Worm (Caenorhabditis elegans) whole organism, midembryonic: ENCODE data around the gene taf-11.1.

ENCODE experiments used
- T22C8.4 ChIP-seq: fragments of 200-800 bp; sonication (Bioruptor generic); IDR thresholded peaks from 2 replicates; pipeline ENCODE4 v1.3.6; 2022; ENCODE audit warnings: missing genetic modification characterization, missing compliant biosample characterization
- cog-1 ChIP-seq: sonication (generic microtip); optimal IDR thresholded peaks from 2 replicates; lab custom pipeline; 2016; ENCODE audit warnings: missing genetic modification characterization, missing compliant biosample characterization
- flt-1 ChIP-seq: fragments of 200-800 bp; sonication (Bioruptor generic); IDR thresholded peaks from 2 replicates; pipeline ENCODE4 v1.3.6; 2022; ENCODE audit warnings: missing genetic modification characterization, missing compliant biosample characterization
- klf-2 ChIP-seq: fragments of 200-800 bp; sonication (Bioruptor generic); conservative IDR thresholded peaks from 2 replicates; pipeline ENCODE4 v1.3.6; 2022; ENCODE audit warnings: missing genetic modification reagents, missing genetic modification characterization, missing compliant biosample characterization
- med-1 ChIP-seq: sonication (generic microtip); optimal IDR thresholded peaks from 2 replicates; lab custom pipeline; 2017; ENCODE audit warnings: missing genetic modification characterization, mild to moderate bottlenecking, missing compliant biosample characterization, antibody characterized with exemption, missing genetic modification reagents; ENCODE audit not compliant: insufficient read depth
- ref-1 ChIP-seq: fragments of 200-800 bp; sonication (Bioruptor generic); conservative IDR thresholded peaks from 2 replicates; pipeline ENCODE4 v1.3.6; 2022; ENCODE audit warnings: missing genetic modification reagents, missing genetic modification characterization, missing compliant biosample characterization
- tab-1 ChIP-seq: fragments of 200-800 bp; sonication (Bioruptor generic); IDR thresholded peaks from 2 replicates; pipeline ENCODE4 v1.3.6; 2022; ENCODE audit warnings: missing genetic modification characterization, missing compliant biosample characterization
- ztf-23 ChIP-seq: fragments of 200-800 bp; sonication (Bioruptor generic); IDR thresholded peaks from 2 replicates; pipeline ENCODE4 v1.3.6; 2022; ENCODE audit warnings: missing genetic modification reagents, missing genetic modification characterization, missing compliant biosample characterization
- ztf-29 ChIP-seq: fragments of 200-800 bp; sonication (Bioruptor generic); IDR thresholded peaks from 2 replicates; pipeline ENCODE4 v1.3.6; 2022; ENCODE audit warnings: missing genetic modification reagents, missing genetic modification characterization, missing compliant biosample characterization

The taf-11.1 gene

ce11 chrX:4222779-4223387 lies 32.1 kb upstream of the taf-11.1 start:
- no peak for TF ChIP-seq tab-1 (GFP tag; lab: Robert Waterston, UW)
- no peak for TF ChIP-seq ref-1 (GFP tag; lab: Robert Waterston, UW)
- TF ChIP-seq cog-1, result peak; percentile 36
- TF ChIP-seq ztf-23 (GFP tag; lab: Robert Waterston, UW), result 0 out of 2 replicates have a peak, but pooled peaks have one; percentile 45
- peak; percentile 96 for TF ChIP-seq ztf-29

ce11 chrX:4235752-4236151 lies 19.2 kb upstream of the taf-11.1 start, which contains the start of gene rab-37:
Gene rab-37, minus strand, starts transcription at chrX:4235852.
- TF ChIP-seq ztf-23 (GFP tag; lab: Robert Waterston, UW) (no peak), flt-1 (no peak), T22C8.4 (GFP tag; lab: Robert Waterston, UW) (no peak), ztf-29 (no peak), klf-2 (no peak), cog-1 (no peak)

- TF ChIP-seq T22C8.4 (GFP tag; lab: Robert Waterston, UW) (no peak), med-1 (GFP tag; lab: Kevin White, UChicago) (no peak), ztf-23 (GFP tag; lab: Robert Waterston, UW) (no peak), ref-1 (GFP tag; lab: Robert Waterston, UW) (no peak), cog-1 (no peak), flt-1 (no peak)
Observed at ce11 chrX:4238971-4239370, 16.0 kb upstream of the taf-11.1 start.

- TF ChIP-seq ztf-23 (GFP tag; lab: Robert Waterston, UW) (no peak), ref-1 (GFP tag; lab: Robert Waterston, UW) (no peak), med-1 (GFP tag; lab: Kevin White, UChicago) (no peak), T22C8.4 (GFP tag; lab: Robert Waterston, UW) (no peak), ztf-29 (no peak), klf-2 (no peak), flt-1 (no peak), tab-1 (GFP tag; lab: Robert Waterston, UW) (no peak), cog-1 (no peak)
Observed at ce11 chrX:4244489-4245123, 10.4 kb upstream of the taf-11.1 start.

DNA sequence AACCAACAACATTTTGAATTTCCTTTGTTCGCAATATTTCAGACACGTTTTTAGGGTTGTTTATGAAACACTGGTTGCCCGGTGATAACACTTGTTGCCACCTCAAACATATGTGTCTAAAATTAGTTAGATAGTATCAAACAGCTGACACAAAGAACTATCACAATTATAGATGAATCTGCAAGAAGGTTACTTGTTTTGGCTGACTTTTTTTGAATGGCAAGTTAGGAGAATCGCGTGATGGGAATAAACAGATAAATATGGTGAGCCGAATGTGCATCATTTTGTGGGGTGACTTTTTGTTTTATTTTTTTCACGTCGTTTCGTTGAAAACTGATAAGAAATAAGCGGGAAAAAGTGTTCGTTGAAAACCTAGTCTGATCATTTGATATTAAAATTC lies 9.8 kb upstream of the taf-11.1 start:
- TF ChIP-seq ztf-29 (no peak), cog-1 (no peak), T22C8.4 (GFP tag; lab: Robert Waterston, UW) (no peak), ref-1 (GFP tag; lab: Robert Waterston, UW) (no peak)

DNA sequence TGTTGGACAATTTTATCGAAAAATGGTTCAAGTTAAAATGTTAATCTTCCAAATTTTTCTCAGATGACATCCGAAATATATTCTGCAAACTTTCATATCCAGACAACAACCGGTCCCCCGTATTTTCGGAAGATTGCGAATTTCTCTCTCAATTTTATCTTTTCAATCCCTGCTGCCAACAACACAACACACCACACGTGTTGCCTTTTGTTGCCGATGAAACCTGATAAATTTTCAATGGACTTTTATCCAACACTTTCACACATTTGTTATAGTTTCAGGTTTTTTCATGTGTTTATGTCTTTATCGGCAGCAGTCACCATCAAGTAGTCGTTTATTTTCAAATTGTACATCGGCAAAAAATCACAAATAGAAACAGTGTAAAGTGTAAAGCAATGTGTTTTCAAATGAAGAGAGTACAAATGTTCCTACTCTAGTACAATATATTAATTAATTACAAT lies 8.7 kb upstream of the taf-11.1 start:
- TF ChIP-seq klf-2 (no peak), ztf-23 (GFP tag; lab: Robert Waterston, UW) (0 out of 2 replicates have a peak, but pooled peaks have one; percentile 24), flt-1 (no peak)

ce11 chrX:4246867-4247591 lies 7.9 kb upstream of the taf-11.1 start, which contains the start of gene F48D6.4:
Gene F48D6.4, minus strand, starts transcription at chrX:4247212.
- TF ChIP-seq ztf-29, result no peak

ce11 chrX:4248417-4248816 lies 6.6 kb upstream of the taf-11.1 start:
- no peak for TF ChIP-seq tab-1 (GFP tag; lab: Robert Waterston, UW)
- no peak for TF ChIP-seq flt-1
- no peak for TF ChIP-seq klf-2
- no peak for TF ChIP-seq ztf-29
- TF ChIP-seq cog-1, result no peak
- no peak for TF ChIP-seq med-1 (GFP tag; lab: Kevin White, UChicago)
- no peak for TF ChIP-seq ztf-23 (GFP tag; lab: Robert Waterston, UW)
- no peak for TF ChIP-seq T22C8.4 (GFP tag; lab: Robert Waterston, UW)
- TF ChIP-seq ref-1 (GFP tag; lab: Robert Waterston, UW), result no peak

- TF ChIP-seq cog-1 (no peak), med-1 (GFP tag; lab: Kevin White, UChicago) (no peak), klf-2 (no peak), ztf-23 (GFP tag; lab: Robert Waterston, UW) (no peak), ztf-29 (no peak), ref-1 (GFP tag; lab: Robert Waterston, UW) (no peak), tab-1 (GFP tag; lab: Robert Waterston, UW) (no peak), flt-1 (no peak), T22C8.4 (GFP tag; lab: Robert Waterston, UW) (no peak)
Observed at ce11 chrX:4248949-4249348, 6.0 kb upstream of the taf-11.1 start, which contains the start of gene hlh-13. Gene hlh-13, plus strand, starts transcription at chrX:4249249.

- no peak for TF ChIP-seq tab-1 (GFP tag; lab: Robert Waterston, UW)
- no peak for TF ChIP-seq klf-2
- TF ChIP-seq med-1 (GFP tag; lab: Kevin White, UChicago), result no peak
- TF ChIP-seq T22C8.4 (GFP tag; lab: Robert Waterston, UW), result no peak
- no peak for TF ChIP-seq ztf-23 (GFP tag; lab: Robert Waterston, UW)
- TF ChIP-seq ref-1 (GFP tag; lab: Robert Waterston, UW), result no peak
- TF ChIP-seq flt-1, result no peak
- TF ChIP-seq ztf-29, result no peak
- no peak for TF ChIP-seq cog-1
Observed at ce11 chrX:4252047-4252446, 2.9 kb upstream of the taf-11.1 start, which contains the start of gene srv-5. Gene srv-5, plus strand, starts transcription at chrX:4252347.
